Fruit fly (Drosophila melanogaster) whole organism, embryonic: ENCODE results near the gene simj.

ENCODE experiments used
- Adf1 ChIP-seq: fragments of 200-800 bp; sonication (Bioruptor generic); IDR thresholded peaks from 2 replicates; pipeline ENCODE4 v1.3.6; 2022; ENCODE audit warnings: missing biosample characterization, missing genetic modification characterization
- Atf6 ChIP-seq: fragments of 200-800 bp; sonication (Bioruptor generic); IDR thresholded peaks from 2 replicates; pipeline ENCODE4 v1.3.6; 2022; ENCODE audit warnings: missing biosample characterization, missing genetic modification characterization
- BEAF-32 ChIP-seq: fragments of 200-800 bp; sonication (Bioruptor generic); optimal IDR thresholded peaks from 3 replicates; lab custom pipeline; 2017; ENCODE audit warnings: missing biosample characterization, missing genetic modification characterization, mild to moderate bottlenecking, moderate library complexity, missing genetic modification reagents
- Bteb2 ChIP-seq: fragments of 200-800 bp; sonication (Bioruptor generic); optimal IDR thresholded peaks from 2 replicates; lab custom pipeline; 2016; ENCODE audit warnings: missing biosample characterization, missing genetic modification characterization
- CG10565 ChIP-seq: fragments of 200-800 bp; sonication (Bioruptor generic); optimal IDR thresholded peaks from 3 replicates; lab custom pipeline; 2016; ENCODE audit warnings: missing biosample characterization, mild to moderate bottlenecking, missing genetic modification characterization
- CG11504 ChIP-seq: fragments of 200-800 bp; sonication (Bioruptor generic); optimal IDR thresholded peaks from 3 replicates; lab custom pipeline; 2019; ENCODE audit warnings: missing biosample characterization, mild to moderate bottlenecking, missing genetic modification characterization, moderate library complexity
- CG2116 ChIP-seq: fragments of 200-800 bp; sonication (Bioruptor generic); optimal IDR thresholded peaks from 3 replicates; lab custom pipeline; 2018; ENCODE audit warnings: missing biosample characterization, mild to moderate bottlenecking, missing genetic modification characterization
- CG2202 ChIP-seq: fragments of 200-800 bp; sonication (Bioruptor generic); optimal IDR thresholded peaks from 2 replicates; lab custom pipeline; 2018; ENCODE audit warnings: missing biosample characterization, mild to moderate bottlenecking, missing genetic modification characterization
- CG31365 ChIP-seq: fragments of 200-800 bp; sonication (Bioruptor generic); optimal IDR thresholded peaks from 2 replicates; lab custom pipeline; 2018; ENCODE audit warnings: missing biosample characterization, mild to moderate bottlenecking, missing genetic modification characterization
- CG34376 ChIP-seq: fragments of 200-800 bp; sonication (Bioruptor generic); optimal IDR thresholded peaks from 2 replicates; lab custom pipeline; 2018; ENCODE audit warnings: missing biosample characterization, mild to moderate bottlenecking, missing genetic modification characterization
- CG3838 ChIP-seq: fragments of 200-800 bp; sonication (Bioruptor generic); optimal IDR thresholded peaks from 3 replicates; lab custom pipeline; 2016; ENCODE audit warnings: missing biosample characterization, missing genetic modification characterization
- CG6765 ChIP-seq: fragments of 200-800 bp; sonication (Bioruptor generic); optimal IDR thresholded peaks from 3 replicates; lab custom pipeline; 2017; ENCODE audit warnings: missing biosample characterization, mild to moderate bottlenecking, missing genetic modification characterization
- CG6791 ChIP-seq: fragments of 200-800 bp; sonication (Bioruptor generic); IDR thresholded peaks from 3 replicates; pipeline ENCODE4 v1.3.6; 2022; ENCODE audit warnings: missing biosample characterization, missing genetic modification characterization; ENCODE audit not compliant: partially characterized antibody
- CG7357 ChIP-seq: fragments of 200-800 bp; sonication (Bioruptor generic); IDR thresholded peaks from 3 replicates; pipeline ENCODE4 v1.3.6; 2022; ENCODE audit warnings: missing biosample characterization, missing genetic modification characterization
- CG7786 ChIP-seq: fragments of 200-800 bp; sonication (Bioruptor generic); optimal IDR thresholded peaks from 2 replicates; lab custom pipeline; 2016; ENCODE audit warnings: missing biosample characterization, missing genetic modification characterization
- CG7928 ChIP-seq: fragments of 200-800 bp; sonication (Bioruptor generic); optimal IDR thresholded peaks from 2 replicates; lab custom pipeline; 2017; ENCODE audit warnings: missing biosample characterization, mild to moderate bottlenecking, missing genetic modification characterization
- CG8281 ChIP-seq: fragments of 200-800 bp; sonication (Bioruptor generic); optimal IDR thresholded peaks from 2 replicates; lab custom pipeline; 2018; ENCODE audit warnings: missing biosample characterization, mild to moderate bottlenecking, missing genetic modification characterization, moderate library complexity
- Dbx ChIP-seq: fragments of 200-800 bp; sonication (Bioruptor generic); IDR thresholded peaks from 3 replicates; pipeline ENCODE4 v1.3.6; 2022; ENCODE audit warnings: missing biosample characterization, missing genetic modification characterization
- Dref ChIP-seq: fragments of 200-800 bp; sonication (Bioruptor generic); IDR thresholded peaks from 2 replicates; pipeline ENCODE4 v1.3.6; 2022; ENCODE audit warnings: missing biosample characterization, missing genetic modification characterization
- Gug ChIP-seq: fragments of 200-800 bp; sonication (Bioruptor generic); IDR thresholded peaks from 4 replicates; pipeline ENCODE4 v1.3.6; 2022; ENCODE audit warnings: missing biosample characterization, missing genetic modification characterization
- H2.0 ChIP-seq: fragments of 200-800 bp; sonication (Bioruptor generic); IDR thresholded peaks from 2 replicates; pipeline ENCODE4 v1.3.6; 2022; ENCODE audit warnings: missing biosample characterization, missing genetic modification characterization
- Hey ChIP-seq: fragments of 200-800 bp; sonication (Bioruptor generic); optimal IDR thresholded peaks from 3 replicates; lab custom pipeline; 2018; ENCODE audit warnings: missing biosample characterization, mild to moderate bottlenecking, missing genetic modification characterization
- HmgZ ChIP-seq: fragments of 200-800 bp; sonication (Bioruptor generic); optimal IDR thresholded peaks from 2 replicates; lab custom pipeline; 2018; ENCODE audit warnings: missing biosample characterization, mild to moderate bottlenecking, missing genetic modification characterization
- Hr3 ChIP-seq: fragments of 200-800 bp; sonication (Bioruptor generic); optimal IDR thresholded peaks from 3 replicates; lab custom pipeline; 2016; ENCODE audit warnings: missing biosample characterization, missing genetic modification characterization
- Lhr ChIP-seq: fragments of 200-800 bp; sonication (Bioruptor generic); optimal IDR thresholded peaks from 3 replicates; lab custom pipeline; 2017; ENCODE audit warnings: mild to moderate bottlenecking, missing biosample characterization, missing genetic modification reagents, missing genetic modification characterization
- MTF-1 ChIP-seq: fragments of 200-800 bp; sonication (Bioruptor generic); optimal IDR thresholded peaks from 2 replicates; lab custom pipeline; 2018; ENCODE audit warnings: missing biosample characterization, mild to moderate bottlenecking, missing genetic modification characterization, borderline replicate concordance
- Nf-YB ChIP-seq: fragments of 200-800 bp; sonication (Bioruptor generic); optimal IDR thresholded peaks from 3 replicates; lab custom pipeline; 2019; ENCODE audit warnings: missing biosample characterization, mild to moderate bottlenecking, missing genetic modification characterization, moderate library complexity
- Ptx1 ChIP-seq: fragments of 200-800 bp; sonication (Bioruptor generic); IDR thresholded peaks from 2 replicates; pipeline ENCODE4 v1.3.6; 2022; ENCODE audit warnings: missing biosample characterization, missing genetic modification characterization
- Rfx ChIP-seq: fragments of 200-800 bp; sonication (Bioruptor generic); IDR thresholded peaks from 2 replicates; pipeline ENCODE4 v1.3.6; 2022; ENCODE audit warnings: missing biosample characterization, missing genetic modification characterization
- Sox100B ChIP-seq: fragments of 200-800 bp; sonication (Bioruptor generic); optimal IDR thresholded peaks from 3 replicates; lab custom pipeline; 2018; ENCODE audit warnings: missing biosample characterization, mild to moderate bottlenecking, missing genetic modification characterization
- Tbp ChIP-seq: fragments of >200 bp; optimal IDR thresholded peaks from 2 replicates; lab custom pipeline; 2018; ENCODE audit warnings: missing biosample characterization, missing genetic modification characterization
- ab ChIP-seq: fragments of 200-800 bp; sonication (Bioruptor generic); optimal IDR thresholded peaks from 2 replicates; lab custom pipeline; 2016; ENCODE audit warnings: missing biosample characterization, missing genetic modification characterization
- abd-A ChIP-seq: fragments of 200-800 bp; sonication (Bioruptor generic); optimal IDR thresholded peaks from 3 replicates; lab custom pipeline; 2019; ENCODE audit warnings: missing biosample characterization, mild to moderate bottlenecking, missing genetic modification characterization, moderate library complexity
- ac ChIP-seq: fragments of 200-800 bp; sonication (Bioruptor generic); optimal IDR thresholded peaks from 3 replicates; lab custom pipeline; 2017; ENCODE audit warnings: missing biosample characterization, mild to moderate bottlenecking, missing genetic modification characterization
- az2 ChIP-seq: fragments of 200-800 bp; sonication (Bioruptor generic); optimal IDR thresholded peaks from 3 replicates; lab custom pipeline; 2016; ENCODE audit warnings: missing biosample characterization, missing genetic modification characterization
- bbx ChIP-seq: fragments of 200-800 bp; sonication (Bioruptor generic); IDR thresholded peaks from 2 replicates; pipeline ENCODE4 v1.3.6; 2022; ENCODE audit warnings: missing biosample characterization, missing genetic modification characterization; ENCODE audit not compliant: partially characterized antibody
- br ChIP-seq: fragments of >200 bp; optimal IDR thresholded peaks from 2 replicates; lab custom pipeline; 2017
- ci ChIP-seq: fragments of 200-800 bp; sonication (Bioruptor generic); IDR thresholded peaks from 3 replicates; pipeline ENCODE4 v1.3.6; 2022; ENCODE audit warnings: missing biosample characterization, missing genetic modification characterization
- croc ChIP-seq: fragments of 200-800 bp; sonication (Bioruptor generic); conservative IDR thresholded peaks from 3 replicates; pipeline ENCODE4 v1.3.6; 2022; ENCODE audit warnings: missing biosample characterization, missing genetic modification characterization
- danr ChIP-seq: fragments of 200-800 bp; sonication (Bioruptor generic); IDR thresholded peaks from 2 replicates; pipeline ENCODE4 v1.3.6; 2022; ENCODE audit warnings: missing biosample characterization, missing genetic modification characterization
- dati ChIP-seq: fragments of 200-800 bp; sonication (Bioruptor generic); IDR thresholded peaks from 2 replicates; pipeline ENCODE4 v1.3.6; 2022; ENCODE audit warnings: missing biosample characterization, missing genetic modification characterization
- dysf ChIP-seq: fragments of 200-800 bp; sonication (Bioruptor generic); IDR thresholded peaks from 3 replicates; pipeline ENCODE4 v1.3.6; 2022; ENCODE audit warnings: missing biosample characterization, missing genetic modification characterization
- fd102C ChIP-seq: fragments of 200-800 bp; sonication (Bioruptor generic); optimal IDR thresholded peaks from 2 replicates; lab custom pipeline; 2018; ENCODE audit warnings: missing biosample characterization, mild to moderate bottlenecking, missing genetic modification characterization, moderate library complexity
- fu2 ChIP-seq: fragments of 200-800 bp; sonication (Bioruptor generic); optimal IDR thresholded peaks from 2 replicates; lab custom pipeline; 2016; ENCODE audit warnings: missing biosample characterization, missing genetic modification characterization
- grau ChIP-seq: fragments of 200-800 bp; optimal IDR thresholded peaks from 3 replicates; lab custom pipeline; 2019; ENCODE audit warnings: missing biosample characterization, mild to moderate bottlenecking, missing genetic modification characterization, moderate library complexity
- pros ChIP-seq: fragments of 200-800 bp; sonication (Bioruptor generic); optimal IDR thresholded peaks from 3 replicates; lab custom pipeline; 2019; ENCODE audit warnings: missing biosample characterization, mild to moderate bottlenecking, missing genetic modification characterization, moderate library complexity
- sima ChIP-seq: fragments of 200-800 bp; sonication (Bioruptor generic); optimal IDR thresholded peaks from 2 replicates; lab custom pipeline; 2016; ENCODE audit warnings: missing biosample characterization, missing genetic modification characterization
- sqz ChIP-seq: fragments of 200-800 bp; sonication (Bioruptor generic); optimal IDR thresholded peaks from 3 replicates; lab custom pipeline; 2018; ENCODE audit warnings: missing biosample characterization, mild to moderate bottlenecking, missing genetic modification characterization
- sug ChIP-seq: fragments of 200-800 bp; optimal IDR thresholded peaks from 2 replicates; lab custom pipeline; 2019; ENCODE audit warnings: missing biosample characterization, mild to moderate bottlenecking, missing genetic modification characterization, moderate library complexity
- twi ChIP-seq: fragments of 200-800 bp; optimal IDR thresholded peaks from 2 replicates; lab custom pipeline; 2019; ENCODE audit warnings: missing biosample characterization, mild to moderate bottlenecking, missing genetic modification characterization, moderate library complexity
- wdn ChIP-seq: fragments of 200-800 bp; sonication (Bioruptor generic); IDR thresholded peaks from 2 replicates; pipeline ENCODE4 v1.3.6; 2022; ENCODE audit warnings: missing biosample characterization, missing genetic modification characterization
- zen2 ChIP-seq: fragments of 200-800 bp; sonication (Bioruptor generic); IDR thresholded peaks from 3 replicates; pipeline ENCODE4 v1.3.6; 2022; ENCODE audit warnings: missing biosample characterization, missing genetic modification characterization; ENCODE audit not compliant: partially characterized antibody

simj gene

DNA sequence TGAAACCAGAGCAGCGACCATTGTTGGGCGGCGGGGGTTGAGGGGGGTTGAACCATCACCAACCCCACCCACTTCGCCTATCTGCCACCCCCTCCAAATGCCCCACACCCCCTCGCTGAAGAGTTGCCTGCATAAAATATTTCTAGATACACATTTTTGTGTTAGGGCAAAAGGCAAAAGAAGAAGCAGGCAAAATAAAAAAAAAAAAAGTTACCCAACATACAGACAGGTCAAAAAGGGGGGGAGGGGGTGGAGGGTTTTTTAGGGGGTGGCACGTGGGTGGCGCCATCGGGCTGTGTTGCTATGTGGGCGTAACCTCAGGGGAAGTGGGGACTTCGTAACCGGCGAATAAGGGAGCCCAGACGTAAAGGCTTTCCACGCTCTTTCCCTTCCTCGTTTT, 8.0 kb downstream of the simj start:
- TF ChIP-seq az2 (GFP tag; lab: Kevin White, UChicago) (no peak), abd-A (tag; lab: Kevin White, UChicago) (peak; percentile 87), CG2202 (tag; lab: Kevin White, UChicago) (no peak), Hr3 (GFP tag; lab: Kevin White, UChicago) (no peak), ab (GFP tag; lab: Kevin White, UChicago) (no peak), CG7786 (GFP tag; lab: Kevin White, UChicago) (no peak), Lhr (GFP tag; lab: Kevin White, UChicago) (no peak), br (lab: Kevin White, UChicago) (no peak), HmgZ (tag; lab: Kevin White, UChicago) (no peak), sqz (GFP tag; lab: Kevin White, UChicago) (peak; percentile 11), CG34376 (GFP tag; lab: Kevin White, UChicago) (no peak), pros (GFP tag; lab: Kevin White, UChicago) (no peak), Gug (GFP tag; lab: Robert Waterston, UW) (no peak), croc (no peak), Ptx1 (GFP tag; lab: Robert Waterston, UW) (no peak), bbx (GFP tag; lab: Robert Waterston, UW) (no peak), wdn (GFP tag; lab: Robert Waterston, UW) (no peak), Adf1 (GFP tag; lab: Robert Waterston, UW) (peak; percentile 42; the same call in 1 of the 2 replicates), zen2 (GFP tag; lab: Robert Waterston, UW) (no peak), ac (GFP tag; lab: Kevin White, UChicago) (no peak), CG7357 (no peak), CG6791 (GFP tag; lab: Robert Waterston, UW) (no peak), CG3838 (GFP tag; lab: Kevin White, UChicago) (no peak), sima (no peak), grau (tag; lab: Kevin White, UChicago) (no peak), Tbp (no peak), dati (GFP tag; lab: Robert Waterston, UW) (no peak), Nf-YB (no peak), CG2116 (GFP tag; lab: Kevin White, UChicago) (no peak), CG7928 (no peak), MTF-1 (no peak), CG31365 (tag; lab: Kevin White, UChicago) (no peak), CG10565 (GFP tag; lab: Kevin White, UChicago) (no peak), Sox100B (GFP tag; lab: Kevin White, UChicago) (no peak), Atf6 (GFP tag; lab: Robert Waterston, UW) (no peak), fu2 (GFP tag; lab: Kevin White, UChicago) (no peak), danr (GFP tag; lab: Robert Waterston, UW) (no peak), sug (tag; lab: Kevin White, UChicago) (no peak), ci (GFP tag; lab: Robert Waterston, UW) (0 out of 3 replicates have a peak, but pooled peaks have one; percentile 30), Dbx (GFP tag; lab: Robert Waterston, UW) (0 out of 3 replicates have a peak, but pooled peaks have one; percentile 21), twi (tag; lab: Kevin White, UChicago) (no peak), Bteb2 (GFP tag; lab: Kevin White, UChicago) (no peak), CG11504 (tag; lab: Kevin White, UChicago) (no peak), CG6765 (GFP tag; lab: Kevin White, UChicago) (no peak), Hey (tag; lab: Kevin White, UChicago) (peak; percentile 39), dysf (GFP tag; lab: Robert Waterston, UW) (no peak), BEAF-32 (GFP tag; lab: Kevin White, UChicago) (no peak), CG8281 (tag; lab: Kevin White, UChicago) (no peak), H2.0 (no peak), Rfx (GFP tag; lab: Robert Waterston, UW) (peak; percentile 5; the same call in 1 of the 2 replicates), Dref (GFP tag; lab: Robert Waterston, UW) (no peak), fd102C (GFP tag; lab: Kevin White, UChicago) (no peak)
